Fruit fly (Drosophila melanogaster) whole organism, pupa: ENCODE data around the gene CG4582.
A peak's percentile ranks its signal among the peaks of the same experiment; 100 is the strongest.

Experiments used
- CG10348 ChIP-seq: fragments of 200-800 bp; sonication (Bioruptor generic); IDR thresholded peaks from 2 replicates; pipeline ENCODE4 v1.3.6; 2022; ENCODE audit warnings: missing biosample characterization, missing genetic modification characterization
- CG12605 ChIP-seq: fragments of 200-800 bp; sonication (Bioruptor generic); IDR thresholded peaks from 2 replicates; pipeline ENCODE4 v1.3.6; 2022; ENCODE audit warnings: missing biosample characterization, missing genetic modification characterization
- CG13204 ChIP-seq: fragments of 200-800 bp; sonication (Bioruptor generic); optimal IDR thresholded peaks from 2 replicates; lab custom pipeline; 2018; ENCODE audit warnings: missing biosample characterization, mild to moderate bottlenecking, missing genetic modification characterization, moderate library complexity
- CG14655 ChIP-seq: fragments of 200-800 bp; sonication (Bioruptor generic); optimal IDR thresholded peaks from 3 replicates; lab custom pipeline; 2017; ENCODE audit warnings: mild to moderate bottlenecking, missing biosample characterization, missing genetic modification reagents, missing genetic modification characterization
- CG15710 ChIP-seq: fragments of 200-800 bp; sonication (Bioruptor generic); optimal IDR thresholded peaks from 2 replicates; lab custom pipeline; 2018; ENCODE audit warnings: missing biosample characterization, mild to moderate bottlenecking, missing genetic modification characterization, moderate library complexity
- CG17806 ChIP-seq: fragments of 200-800 bp; sonication (Bioruptor generic); optimal IDR thresholded peaks from 2 replicates; lab custom pipeline; 2018; ENCODE audit warnings: missing biosample characterization, mild to moderate bottlenecking, missing genetic modification characterization, moderate library complexity
- CG32121 ChIP-seq: fragments of 200-800 bp; sonication (Bioruptor generic); IDR thresholded peaks from 2 replicates; pipeline ENCODE4 v1.3.6; 2022; ENCODE audit warnings: missing biosample characterization, missing genetic modification characterization
- CG34367 ChIP-seq: fragments of 200-800 bp; sonication (Bioruptor generic); optimal IDR thresholded peaks from 2 replicates; lab custom pipeline; 2018; ENCODE audit warnings: missing biosample characterization, mild to moderate bottlenecking, missing genetic modification characterization
- CG4496 ChIP-seq: fragments of 200-800 bp; sonication (Bioruptor generic); IDR thresholded peaks from 3 replicates; pipeline ENCODE4 v1.3.6; 2022; ENCODE audit warnings: missing biosample characterization, missing genetic modification characterization
- CG8159 ChIP-seq: fragments of 200-800 bp; sonication (Bioruptor generic); optimal IDR thresholded peaks from 3 replicates; lab custom pipeline; 2018; ENCODE audit warnings: missing biosample characterization, mild to moderate bottlenecking, missing genetic modification characterization, moderate library complexity
- CG8301 ChIP-seq: fragments of 200-800 bp; sonication (Bioruptor generic); optimal IDR thresholded peaks from 2 replicates; lab custom pipeline; 2018; ENCODE audit warnings: missing biosample characterization, mild to moderate bottlenecking, missing genetic modification characterization
- CG9948 ChIP-seq: fragments of 200-800 bp; sonication (Bioruptor generic); optimal IDR thresholded peaks from 2 replicates; lab custom pipeline; 2018; ENCODE audit warnings: missing biosample characterization, mild to moderate bottlenecking, missing genetic modification characterization, moderate library complexity
- D1 ChIP-seq: fragments of 200-800 bp; sonication (Bioruptor generic); optimal IDR thresholded peaks from 2 replicates; lab custom pipeline; 2018; ENCODE audit warnings: missing biosample characterization, mild to moderate bottlenecking, missing genetic modification characterization, moderate library complexity
- EcR ChIP-seq: fragments of 200-800 bp; sonication (Bioruptor generic); optimal IDR thresholded peaks from 3 replicates; lab custom pipeline; 2019; ENCODE audit warnings: missing biosample characterization, missing genetic modification characterization, mild to moderate bottlenecking, moderate library complexity, missing genetic modification reagents
- Ets98B ChIP-seq: fragments of 200-800 bp; sonication (Bioruptor generic); IDR thresholded peaks from 2 replicates; pipeline ENCODE4 v1.3.6; 2022; ENCODE audit warnings: missing biosample characterization, missing genetic modification characterization
- Pif1A ChIP-seq: fragments of 200-800 bp; sonication (Bioruptor generic); optimal IDR thresholded peaks from 3 replicates; lab custom pipeline; 2016; ENCODE audit warnings: missing biosample characterization, missing genetic modification characterization
- Pif1B ChIP-seq: fragments of 200-800 bp; sonication (Bioruptor generic); optimal IDR thresholded peaks from 3 replicates; lab custom pipeline; 2016; ENCODE audit warnings: missing biosample characterization, missing genetic modification characterization
- Snoo ChIP-seq: fragments of 200-800 bp; sonication (Bioruptor generic); optimal IDR thresholded peaks from 3 replicates; lab custom pipeline; 2017; ENCODE audit warnings: missing biosample characterization, mild to moderate bottlenecking, missing genetic modification characterization, inconsistent platforms
- fd96Ca ChIP-seq: fragments of 200-800 bp; sonication (Bioruptor generic); IDR thresholded peaks from 3 replicates; pipeline ENCODE4 v1.3.6; 2022; ENCODE audit warnings: missing biosample characterization, missing genetic modification characterization
- gl ChIP-seq: fragments of 200-800 bp; sonication (Bioruptor generic); optimal IDR thresholded peaks from 2 replicates; lab custom pipeline; 2018; ENCODE audit warnings: missing biosample characterization, mild to moderate bottlenecking, missing genetic modification characterization
- rn ChIP-seq: fragments of 200-800 bp; sonication (Bioruptor generic); IDR thresholded peaks from 2 replicates; pipeline ENCODE4 v1.3.6; 2022; ENCODE audit warnings: missing biosample characterization, missing genetic modification characterization

Gene CG4582

DNA sequence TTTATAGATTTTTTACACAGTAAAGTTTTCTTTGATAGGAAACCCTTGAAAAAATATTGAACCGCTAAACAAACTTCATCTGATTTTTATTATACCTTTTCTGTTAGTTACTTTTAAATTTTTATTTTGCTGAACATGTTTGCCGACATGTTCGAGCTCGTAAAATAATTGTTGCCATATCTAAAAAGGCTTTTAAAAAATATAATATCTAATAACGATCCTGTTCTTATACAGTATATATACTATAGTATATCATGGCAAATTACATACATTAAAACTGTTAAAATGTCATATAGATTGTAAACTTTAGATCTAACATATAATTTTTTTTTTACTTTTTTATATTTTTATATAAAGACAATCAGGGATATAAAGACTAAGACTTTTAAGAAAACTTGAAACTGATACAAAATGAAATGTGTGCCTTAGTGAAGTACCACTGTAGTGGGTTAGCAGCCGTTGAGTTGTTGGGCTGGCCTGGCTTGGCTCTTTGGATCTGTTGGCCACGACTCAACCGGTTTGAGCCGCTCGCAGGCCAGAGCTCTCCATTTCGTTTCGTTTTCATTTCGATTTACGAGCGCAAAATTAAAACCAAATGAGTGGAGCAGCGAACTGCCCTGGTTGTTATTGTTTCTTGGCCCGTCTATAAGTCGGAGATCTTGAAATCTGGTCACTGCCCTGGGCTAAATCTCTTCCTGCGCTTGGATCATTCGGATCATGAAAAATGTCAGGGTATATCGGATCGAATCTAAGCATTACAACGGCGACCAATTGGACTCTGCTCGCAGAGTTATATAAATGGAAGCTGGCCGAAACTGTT lies 50.4 kb downstream of the CG4582 start:
- TF ChIP-seq CG8301 (tag; lab: Kevin White, UChicago) (no peak), CG10348 (no peak), fd96Ca (GFP tag; lab: Robert Waterston, UW) (no peak), Pif1A (GFP tag; lab: Kevin White, UChicago) (no peak), CG9948 (tag; lab: Kevin White, UChicago) (peak; percentile 37), CG12605 (GFP tag; lab: Robert Waterston, UW) (no peak), CG4496 (no peak), Ets98B (GFP tag; lab: Robert Waterston, UW) (peak; percentile 28; the same call in 1 of the 2 replicates), EcR (GFP tag; lab: Kevin White, UChicago) (peak; percentile 93), D1 (tag; lab: Kevin White, UChicago) (no peak), rn (GFP tag; lab: Robert Waterston, UW) (no peak), Pif1B (GFP tag; lab: Kevin White, UChicago) (no peak), CG13204 (GFP tag; lab: Kevin White, UChicago) (peak; percentile 46), CG14655 (GFP tag; lab: Kevin White, UChicago) (peak; percentile 53), CG32121 (GFP tag; lab: Robert Waterston, UW) (no peak), gl (tag; lab: Kevin White, UChicago) (no peak), Snoo (tag; lab: Kevin White, UChicago) (no peak), CG17806 (tag; lab: Kevin White, UChicago) (no peak), CG15710 (tag; lab: Kevin White, UChicago) (peak; percentile 23), CG34367 (tag; lab: Kevin White, UChicago) (no peak), CG8159 (tag; lab: Kevin White, UChicago) (peak; percentile 46)

DNA sequence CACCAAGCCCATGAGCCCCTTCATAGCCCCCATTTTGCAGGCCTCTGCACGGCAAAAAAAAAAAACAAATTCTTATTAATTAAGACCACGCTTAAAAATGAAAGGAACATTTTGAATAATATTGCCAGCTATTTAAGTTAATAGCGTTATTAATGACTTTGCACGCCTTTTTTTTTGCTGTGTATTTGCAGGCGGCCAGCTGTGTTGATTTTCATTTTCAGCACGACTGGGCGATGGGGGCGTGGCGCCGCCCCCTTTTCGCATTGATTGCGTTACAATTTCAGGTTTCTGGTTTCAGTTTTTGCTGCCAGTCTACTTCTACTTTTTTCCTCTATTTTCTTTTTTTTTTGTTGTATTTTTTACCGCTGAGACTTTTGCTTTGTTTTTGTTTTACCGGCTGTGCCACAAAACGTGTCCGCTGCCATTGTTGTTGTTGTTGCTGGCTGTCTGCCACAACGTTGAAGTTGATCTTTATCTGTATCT lies 51.0 kb downstream of the CG4582 start:
- TF ChIP-seq D1 (tag; lab: Kevin White, UChicago) (peak; percentile 62), CG14655 (GFP tag; lab: Kevin White, UChicago) (peak; percentile 79), CG8301 (tag; lab: Kevin White, UChicago) (peak; percentile 80), Snoo (tag; lab: Kevin White, UChicago) (peak; percentile 27), Pif1B (GFP tag; lab: Kevin White, UChicago) (peak; percentile 78), EcR (GFP tag; lab: Kevin White, UChicago) (peak; percentile 82), CG17806 (tag; lab: Kevin White, UChicago) (peak; percentile 84), gl (tag; lab: Kevin White, UChicago) (peak; percentile 95), CG34367 (tag; lab: Kevin White, UChicago) (peak; percentile 75), CG10348 (no peak), rn (GFP tag; lab: Robert Waterston, UW) (peak; percentile 85), Ets98B (GFP tag; lab: Robert Waterston, UW) (peak; percentile 95), CG4496 (peak; percentile 94; the same call in 2 of the 3 replicates), CG13204 (GFP tag; lab: Kevin White, UChicago) (peak; percentile 97), CG15710 (tag; lab: Kevin White, UChicago) (peak; percentile 65), CG9948 (tag; lab: Kevin White, UChicago) (peak; percentile 83), Pif1A (GFP tag; lab: Kevin White, UChicago) (peak; percentile 88), CG32121 (GFP tag; lab: Robert Waterston, UW) (peak; percentile 93), CG8159 (tag; lab: Kevin White, UChicago) (peak; percentile 79), CG12605 (GFP tag; lab: Robert Waterston, UW) (peak; percentile 95), fd96Ca (GFP tag; lab: Robert Waterston, UW) (peak; percentile 95)
